Worm (Caenorhabditis elegans): Measurements from ENCODE around the gene mrp-8.

DNA sequence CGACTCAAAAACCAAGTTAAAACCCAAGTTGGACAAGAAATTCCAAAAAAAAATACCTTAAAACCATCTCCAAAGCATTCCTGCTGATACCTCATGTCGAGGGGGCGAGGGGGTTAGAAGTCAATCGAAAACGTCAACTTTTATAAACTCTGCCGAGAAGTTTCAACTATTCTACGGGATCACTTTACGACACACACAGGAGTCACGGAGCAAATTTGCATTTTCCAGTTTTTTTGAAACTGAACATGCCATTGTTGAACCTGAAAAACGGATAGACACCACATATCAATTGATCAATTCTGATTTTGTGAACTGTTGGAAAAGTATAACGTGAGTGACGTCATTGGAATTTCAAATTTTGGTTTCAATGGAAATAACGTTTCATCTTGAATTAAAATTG, at the start of gene mrp-8:
- TF ChIP-seq zip-5 (tag; optimal IDR thresholded peaks at IDR 0.05) (no peak), tbx-2 (tag; optimal IDR thresholded peaks at IDR 0.05) (no peak), odd-2 (tag; optimal IDR thresholded peaks at IDR 0.05) (no peak), pha-4 (tag; optimal IDR thresholded peaks at IDR 0.05) (no peak), ceh-30 (tag; optimal IDR thresholded peaks at IDR 0.05) (no peak), pag-3 (tag; optimal IDR thresholded peaks at IDR 0.05; ENCODE audit: borderline replicate concordance) (no peak), hlh-6 (tag; optimal IDR thresholded peaks at IDR 0.05) (no peak), ceh-6 (GFP tag; optimal IDR thresholded peaks at IDR 0.05) (no peak)
